Fruit fly (Drosophila melanogaster) whole organism, wandering third instar larva: Measurements from ENCODE around the gene CG15773.
A peak's percentile ranks its signal among the peaks of the same experiment; 100 is the strongest.

Experiments used
- Abd-B ChIP-seq: fragments of >200 bp; optimal IDR thresholded peaks from 2 replicates; lab custom pipeline; 2017; ENCODE audit warnings: missing biosample characterization, missing genetic modification characterization
- CG32264 ChIP-seq: fragments of 200-800 bp; sonication (Bioruptor generic); optimal IDR thresholded peaks from 2 replicates; lab custom pipeline; 2016; ENCODE audit warnings: missing biosample characterization, missing genetic modification characterization
- CG9705 ChIP-seq: fragments of 200-800 bp; sonication (Bioruptor generic); optimal IDR thresholded peaks from 2 replicates; lab custom pipeline; 2018; ENCODE audit warnings: missing biosample characterization, mild to moderate bottlenecking, missing genetic modification characterization
- CrebA ChIP-seq: fragments of 200-800 bp; sonication (Bioruptor generic); optimal IDR thresholded peaks from 2 replicates; lab custom pipeline; 2016; ENCODE audit warnings: missing biosample characterization, mild to moderate bottlenecking, missing genetic modification characterization, borderline replicate concordance
- Dfd ChIP-seq: fragments of >200 bp; optimal IDR thresholded peaks from 2 replicates; lab custom pipeline; 2017; ENCODE audit warnings: missing biosample characterization, missing genetic modification characterization
- Dif ChIP-seq: fragments of 200-275, 200-300 bp; sonication (Bioruptor generic); optimal IDR thresholded peaks from 2 replicates; lab custom pipeline; 2018; ENCODE audit warnings: missing biosample characterization, missing genetic modification characterization; ENCODE audit not compliant: partially characterized antibody
- GATAd ChIP-seq: sonication (Bioruptor generic); optimal IDR thresholded peaks from 2 replicates; lab custom pipeline; 2016; ENCODE audit warnings: missing biosample characterization, missing genetic modification characterization
- HLH106 ChIP-seq: fragments of 200-800 bp; optimal IDR thresholded peaks from 3 replicates; lab custom pipeline; 2019; ENCODE audit warnings: missing biosample characterization, mild to moderate bottlenecking, missing genetic modification characterization, moderate library complexity
- Hnf4 ChIP-seq: fragments of 200-800 bp; sonication (Bioruptor generic); optimal IDR thresholded peaks from 2 replicates; lab custom pipeline; 2016; ENCODE audit warnings: missing biosample characterization, mild to moderate bottlenecking, missing genetic modification characterization
- Hr78 ChIP-seq: fragments of >200 bp; optimal IDR thresholded peaks from 2 replicates; lab custom pipeline; 2017; ENCODE audit warnings: missing biosample characterization, missing genetic modification characterization
- Hr83 ChIP-seq: fragments of 200-300 bp; sonication (Bioruptor generic); optimal IDR thresholded peaks from 2 replicates; lab custom pipeline; 2016; ENCODE audit warnings: missing biosample characterization, mild to moderate bottlenecking, missing genetic modification characterization, moderate library complexity; ENCODE audit not compliant: poor library complexity, severe bottlenecking
- Jra ChIP-seq: sonication (Bioruptor generic); optimal IDR thresholded peaks from 2 replicates; lab custom pipeline; 2016; ENCODE audit warnings: missing biosample characterization, missing genetic modification characterization
- Mio ChIP-seq: sonication (Bioruptor generic); optimal IDR thresholded peaks from 2 replicates; lab custom pipeline; 2016; ENCODE audit warnings: missing biosample characterization, missing genetic modification characterization
- Myc ChIP-seq: fragments of >200 bp; optimal IDR thresholded peaks from 2 replicates; lab custom pipeline; 2017
- N ChIP-seq: fragments of >200 bp; optimal IDR thresholded peaks from 2 replicates; lab custom pipeline; 2018; ENCODE audit warnings: missing biosample characterization, missing external identifiers, missing genetic modification characterization
- OdsH ChIP-seq: fragments of 200-800 bp; sonication (Bioruptor generic); optimal IDR thresholded peaks from 2 replicates; lab custom pipeline; 2016; ENCODE audit warnings: missing biosample characterization, mild to moderate bottlenecking, missing genetic modification characterization
- Rel ChIP-seq, 2 experiments: fragments of 200-800 bp; sonication (Bioruptor generic) in 1 of 2; optimal IDR thresholded peaks; 2 replicates in 1 of 2; 3 replicates in 1 of 2; lab custom pipeline; 2016 to 2019; ENCODE audit warnings: mild to moderate bottlenecking in 2 of 2, missing biosample characterization in 2 of 2, missing genetic modification characterization in 2 of 2, moderate library complexity in 1 of 2
- Sp1 ChIP-seq: fragments of 200-800 bp; sonication (Bioruptor generic); optimal IDR thresholded peaks from 3 replicates; lab custom pipeline; 2019; ENCODE audit warnings: missing biosample characterization, mild to moderate bottlenecking, missing genetic modification characterization, moderate library complexity
- Vsx2 ChIP-seq: fragments of 200-300, 225-300 bp; sonication (Bioruptor generic); optimal IDR thresholded peaks from 2 replicates; lab custom pipeline; 2018; ENCODE audit warnings: missing biosample characterization, missing genetic modification characterization; ENCODE audit not compliant: partially characterized antibody
- br ChIP-seq: fragments of 200-800 bp; sonication (Bioruptor generic); optimal IDR thresholded peaks from 2 replicates; lab custom pipeline; 2016; ENCODE audit warnings: missing biosample characterization, missing genetic modification characterization
- brk ChIP-seq: fragments of 200-800 bp; sonication (Bioruptor generic); optimal IDR thresholded peaks from 2 replicates; lab custom pipeline; 2016; ENCODE audit warnings: missing biosample characterization, mild to moderate bottlenecking, missing genetic modification characterization
- dl ChIP-seq, 2 experiments: fragments of 175-275, 200-275 bp in 1 of 2; fragments of 200-275 bp in 1 of 2; sonication (Bioruptor generic); optimal IDR thresholded peaks; lab custom pipeline; 2018; ENCODE audit warnings: mild to moderate bottlenecking in 2 of 2, missing biosample characterization in 2 of 2, missing genetic modification characterization in 2 of 2, moderate library complexity in 2 of 2; ENCODE audit not compliant: partially characterized antibody in 2 of 2, insufficient read depth in 1 of 2
- dmrt93B ChIP-seq: fragments of 200-800 bp; sonication (Bioruptor generic); optimal IDR thresholded peaks from 2 replicates; lab custom pipeline; 2018; ENCODE audit warnings: missing biosample characterization, mild to moderate bottlenecking, missing genetic modification characterization
- dsf ChIP-seq: sonication (Bioruptor generic); optimal IDR thresholded peaks from 2 replicates; lab custom pipeline; 2016; ENCODE audit warnings: missing biosample characterization, missing genetic modification characterization, borderline replicate concordance
- ey ChIP-seq: fragments of 200-800 bp; sonication (Bioruptor generic); optimal IDR thresholded peaks from 2 replicates; lab custom pipeline; 2016; ENCODE audit warnings: missing biosample characterization, missing genetic modification characterization
- foxo ChIP-seq, 2 experiments: fragments of 200-800 bp; sonication (Bioruptor generic); optimal IDR thresholded peaks; 2 replicates in 1 of 2; 3 replicates in 1 of 2; lab custom pipeline; 2016 to 2017; ENCODE audit warnings: missing biosample characterization in 2 of 2, missing genetic modification characterization in 2 of 2
- fru ChIP-seq: fragments of 200-800 bp; sonication (Bioruptor generic); optimal IDR thresholded peaks from 3 replicates; lab custom pipeline; 2016; ENCODE audit warnings: missing biosample characterization, mild to moderate bottlenecking, missing genetic modification characterization
- h ChIP-seq: fragments of 200-800 bp; sonication (Bioruptor generic); optimal IDR thresholded peaks from 3 replicates; lab custom pipeline; 2016; ENCODE audit warnings: missing biosample characterization, mild to moderate bottlenecking, missing genetic modification characterization
- jim ChIP-seq: fragments of 175-275, 200-325 bp; sonication (Bioruptor generic); optimal IDR thresholded peaks from 2 replicates; lab custom pipeline; 2016; ENCODE audit warnings: missing biosample characterization, mild to moderate bottlenecking, missing genetic modification characterization
- lola ChIP-seq: fragments of >200 bp; optimal IDR thresholded peaks from 2 replicates; lab custom pipeline; 2017; ENCODE audit warnings: missing biosample characterization, missing genetic modification characterization
- pan ChIP-seq: fragments of >200 bp; optimal IDR thresholded peaks from 2 replicates; lab custom pipeline; 2017
- psq ChIP-seq: fragments of 200-800 bp; sonication (Bioruptor generic); optimal IDR thresholded peaks from 3 replicates; lab custom pipeline; 2017; ENCODE audit warnings: missing biosample characterization, mild to moderate bottlenecking, missing genetic modification characterization, moderate library complexity
- rgr ChIP-seq: fragments of 200-800 bp; sonication (Bioruptor generic); optimal IDR thresholded peaks from 3 replicates; lab custom pipeline; 2016; ENCODE audit warnings: missing biosample characterization, mild to moderate bottlenecking, missing genetic modification characterization
- sage ChIP-seq: fragments of 200-800 bp; sonication (Bioruptor generic); optimal IDR thresholded peaks from 2 replicates; lab custom pipeline; 2016; ENCODE audit warnings: missing biosample characterization, mild to moderate bottlenecking, missing genetic modification characterization
- sv ChIP-seq: fragments of 200-800 bp; sonication (Bioruptor generic); optimal IDR thresholded peaks from 3 replicates; lab custom pipeline; 2016; ENCODE audit warnings: missing biosample characterization, missing genetic modification characterization
- tai ChIP-seq: sonication (Bioruptor generic); optimal IDR thresholded peaks from 2 replicates; lab custom pipeline; 2016; ENCODE audit warnings: missing biosample characterization, missing genetic modification characterization
- usp ChIP-seq: fragments of >200 bp; optimal IDR thresholded peaks from 2 replicates; lab custom pipeline; 2017; ENCODE audit warnings: missing biosample characterization, missing genetic modification characterization
- woc ChIP-seq: sonication (Bioruptor generic); optimal IDR thresholded peaks from 2 replicates; lab custom pipeline; 2016; ENCODE audit warnings: missing biosample characterization, mild to moderate bottlenecking, missing genetic modification characterization

CG15773 gene

dm6 chrX:5756146-5756545 is 23.6 kb downstream of the CG15773 start:
- TF ChIP-seq Dfd (GFP tag; lab: Kevin White, UChicago) (peak; percentile 2), woc (no peak), dsf (no peak), OdsH (GFP tag; lab: Kevin White, UChicago) (no peak), Rel (GFP tag; optimal IDR thresholded peaks at IDR 0.05; lab: Kevin White, UChicago) (no peak), Rel (tag; optimal IDR thresholded peaks at IDR 0.05; lab: Kevin White, UChicago) (peak; percentile 53), dmrt93B (no peak), CG32264 (no peak), HLH106 (tag; lab: Kevin White, UChicago) (no peak), Sp1 (GFP tag; lab: Kevin White, UChicago) (no peak), rgr (no peak), psq (no peak), Mio (GFP tag; lab: Kevin White, UChicago) (no peak), Hr83 (no peak), sv (GFP tag; lab: Kevin White, UChicago) (no peak), fru (GFP tag; lab: Kevin White, UChicago) (no peak), jim (peak; percentile 82), Hr78 (no peak), Dif (no peak), br (no peak), Hnf4 (GFP tag; lab: Kevin White, UChicago) (no peak), ey (GFP tag; lab: Kevin White, UChicago) (no peak)

- TF ChIP-seq tai (no peak), Rel (GFP tag; optimal IDR thresholded peaks at IDR 0.05; lab: Kevin White, UChicago) (no peak), Rel (tag; optimal IDR thresholded peaks at IDR 0.05; lab: Kevin White, UChicago) (peak; percentile 98)
- TF ChIP-seq, all 38 proteins: peak for 1
These were observed 31.0 kb downstream of the CG15773 start for dm6 chrX:5763443-5764000.

dm6 chrX:5764001-5764892 is 31.7 kb downstream of the CG15773 start, which contains the start of the genes MAPk-Ak2 and CG42699:
Gene MAPk-Ak2 (minus strand): TSS chrX:5764203.
Gene CG42699 (plus strand): TSS chrX:5764553.
- TF ChIP-seq Jra (GFP tag; lab: Kevin White, UChicago) = peak; percentile 88
- peak; percentile 74 for TF ChIP-seq rgr
- TF ChIP-seq Hnf4 (GFP tag; lab: Kevin White, UChicago) = peak; percentile 70
- TF ChIP-seq Hr78 = no peak
- TF ChIP-seq brk (GFP tag; lab: Kevin White, UChicago) = no peak
- TF ChIP-seq tai = no peak
- peak; percentile 42 for TF ChIP-seq ey (GFP tag; lab: Kevin White, UChicago)
- peak; percentile 85 for TF ChIP-seq br
- TF ChIP-seq Sp1 (GFP tag; lab: Kevin White, UChicago) = peak; percentile 71
- TF ChIP-seq sv (GFP tag; lab: Kevin White, UChicago) = peak; percentile 4
- peak; percentile 65 for TF ChIP-seq fru (GFP tag; lab: Kevin White, UChicago)
- TF ChIP-seq pan = no peak
- TF ChIP-seq usp = no peak
- peak; percentile 47 for TF ChIP-seq dmrt93B
- TF ChIP-seq CG9705 = peak; percentile 63
- no peak for TF ChIP-seq Dif
- TF ChIP-seq Vsx2 (GFP tag; lab: Kevin White, UChicago) = no peak
- peak; percentile 30 for TF ChIP-seq CG32264
- TF ChIP-seq foxo (GFP tag; optimal IDR thresholded peaks at IDR 0.05; lab: Kevin White, UChicago) = peak in 1 of 2 experiments; percentile 64
- no peak for TF ChIP-seq N (GFP tag; lab: Kevin White, UChicago)
- peak; percentile 35 for TF ChIP-seq HLH106 (tag; lab: Kevin White, UChicago)
- peak; percentile 4 for TF ChIP-seq woc
- peak; percentile 72 for TF ChIP-seq jim
- no peak for TF ChIP-seq CrebA
- peak; percentile 96 for TF ChIP-seq Hr83
- no peak for TF ChIP-seq Rel (GFP tag; optimal IDR thresholded peaks at IDR 0.05; lab: Kevin White, UChicago)
- peak; percentile 76 for TF ChIP-seq Rel (tag; optimal IDR thresholded peaks at IDR 0.05; lab: Kevin White, UChicago)
- TF ChIP-seq sage (GFP tag; lab: Kevin White, UChicago) = no peak
- no peak for TF ChIP-seq lola
- TF ChIP-seq Mio (GFP tag; lab: Kevin White, UChicago) = no peak
- TF ChIP-seq OdsH (GFP tag; lab: Kevin White, UChicago) = peak; percentile 44
- TF ChIP-seq h (GFP tag; lab: Kevin White, UChicago) = peak; percentile 83
- peak; percentile 52 for TF ChIP-seq dsf
- no peak for TF ChIP-seq Abd-B (GFP tag; lab: Kevin White, UChicago)
- TF ChIP-seq GATAd = peak; percentile 58
- no peak for TF ChIP-seq Myc
- TF ChIP-seq psq = peak; percentile 54
- no peak for TF ChIP-seq dl (GFP tag; optimal IDR thresholded peaks at IDR 0.05; lab: Kevin White, UChicago; ENCODE audit: insufficient read depth in 1 of 2, partially characterized antibody in 2 of 2)
- no peak for TF ChIP-seq Dfd (GFP tag; lab: Kevin White, UChicago)
